Fruit fly (Drosophila melanogaster) whole organism, embryonic: Measurements from ENCODE around the gene Cyp4ac2.

Experiments used
- Asciz ChIP-seq: fragments of 200-800 bp; sonication (Bioruptor generic); optimal IDR thresholded peaks from 2 replicates; lab custom pipeline; 2017; ENCODE audit warnings: missing biosample characterization, mild to moderate bottlenecking, missing genetic modification characterization, missing genetic modification reagents
- Atf6 ChIP-seq: fragments of 200-800 bp; sonication (Bioruptor generic); IDR thresholded peaks from 2 replicates; pipeline ENCODE4 v1.3.6; 2022; ENCODE audit warnings: missing biosample characterization, missing genetic modification characterization
- CG10959 ChIP-seq: fragments of 200-800 bp; sonication (Bioruptor generic); IDR thresholded peaks from 2 replicates; pipeline ENCODE4 v1.3.6; 2022; ENCODE audit warnings: missing biosample characterization, missing genetic modification characterization
- CG11696 ChIP-seq: fragments of 200-800 bp; sonication (Bioruptor generic); IDR thresholded peaks from 2 replicates; pipeline ENCODE4 v1.3.6; 2022; ENCODE audit warnings: missing biosample characterization, missing genetic modification characterization
- CG14667 ChIP-seq: fragments of 200-800 bp; sonication (Bioruptor generic); IDR thresholded peaks from 2 replicates; pipeline ENCODE4 v1.3.6; 2022; ENCODE audit warnings: missing biosample characterization, missing genetic modification characterization
- CG14710 ChIP-seq: fragments of 200-800 bp; sonication (Bioruptor generic); optimal IDR thresholded peaks from 3 replicates; lab custom pipeline; 2019; ENCODE audit warnings: missing biosample characterization, mild to moderate bottlenecking, missing genetic modification characterization, moderate library complexity
- CG15269 ChIP-seq: fragments of 200-800 bp; sonication (Bioruptor generic); optimal IDR thresholded peaks from 2 replicates; lab custom pipeline; 2018; ENCODE audit warnings: missing biosample characterization, mild to moderate bottlenecking, missing genetic modification characterization, moderate library complexity
- CG15514 ChIP-seq: fragments of 200-800 bp; sonication (Bioruptor generic); optimal IDR thresholded peaks from 3 replicates; lab custom pipeline; 2017; ENCODE audit warnings: missing biosample characterization, missing genetic modification characterization, mild to moderate bottlenecking, moderate library complexity, missing genetic modification reagents
- CG16813 ChIP-seq: fragments of 200-800 bp; sonication (Bioruptor generic); IDR thresholded peaks from 3 replicates; pipeline ENCODE4 v1.3.6; 2022; ENCODE audit warnings: missing biosample characterization, missing genetic modification characterization; ENCODE audit not compliant: partially characterized antibody
- CG17829 ChIP-seq: fragments of 200-800 bp; optimal IDR thresholded peaks from 2 replicates; lab custom pipeline; 2019; ENCODE audit warnings: missing biosample characterization, mild to moderate bottlenecking, missing genetic modification characterization, moderate library complexity
- CG2199 ChIP-seq: fragments of 200-800 bp; sonication (Bioruptor generic); IDR thresholded peaks from 3 replicates; pipeline ENCODE4 v1.3.6; 2022; ENCODE audit warnings: missing biosample characterization, missing genetic modification characterization
- CG2875 ChIP-seq: fragments of 200-800 bp; sonication (Bioruptor generic); optimal IDR thresholded peaks from 2 replicates; lab custom pipeline; 2017; ENCODE audit warnings: missing biosample characterization, mild to moderate bottlenecking, missing genetic modification characterization, missing genetic modification reagents
- CG31224 ChIP-seq: fragments of 200-800 bp; sonication (Bioruptor generic); IDR thresholded peaks from 2 replicates; pipeline ENCODE4 v1.3.6; 2022; ENCODE audit warnings: missing biosample characterization, missing genetic modification characterization
- CG31365 ChIP-seq: fragments of 200-800 bp; sonication (Bioruptor generic); optimal IDR thresholded peaks from 2 replicates; lab custom pipeline; 2018; ENCODE audit warnings: missing biosample characterization, mild to moderate bottlenecking, missing genetic modification characterization
- CG31441 ChIP-seq: fragments of 200-800 bp; sonication (Bioruptor generic); IDR thresholded peaks from 2 replicates; pipeline ENCODE4 v1.3.6; 2022; ENCODE audit warnings: missing biosample characterization, missing genetic modification characterization
- CG3407 ChIP-seq: fragments of 200-800 bp; sonication (Bioruptor generic); optimal IDR thresholded peaks from 2 replicates; lab custom pipeline; 2018; ENCODE audit warnings: missing biosample characterization, mild to moderate bottlenecking, missing genetic modification characterization
- CG4707 ChIP-seq: fragments of 200-800 bp; sonication (Bioruptor generic); optimal IDR thresholded peaks from 2 replicates; lab custom pipeline; 2018; ENCODE audit warnings: missing biosample characterization, mild to moderate bottlenecking, missing genetic modification characterization, moderate library complexity
- CG4730 ChIP-seq: fragments of 200-800 bp; sonication (Bioruptor generic); IDR thresholded peaks from 2 replicates; pipeline ENCODE4 v1.3.6; 2022; ENCODE audit warnings: missing biosample characterization, missing genetic modification characterization
- CG4820 ChIP-seq: fragments of 200-800 bp; sonication (Bioruptor generic); optimal IDR thresholded peaks from 3 replicates; lab custom pipeline; 2016; ENCODE audit warnings: missing biosample characterization, missing genetic modification characterization
- CG5245 ChIP-seq: fragments of 200-800 bp; sonication (Bioruptor generic); optimal IDR thresholded peaks from 3 replicates; lab custom pipeline; 2016; ENCODE audit warnings: missing biosample characterization, missing genetic modification characterization
- CG8281 ChIP-seq: fragments of 200-800 bp; sonication (Bioruptor generic); optimal IDR thresholded peaks from 2 replicates; lab custom pipeline; 2018; ENCODE audit warnings: missing biosample characterization, mild to moderate bottlenecking, missing genetic modification characterization, moderate library complexity
- CG8478 ChIP-seq: fragments of >200 bp; optimal IDR thresholded peaks from 2 replicates; lab custom pipeline; 2018
- Dip2 ChIP-seq: fragments of 200-800 bp; sonication (Bioruptor generic); IDR thresholded peaks from 2 replicates; pipeline ENCODE4 v1.3.6; 2022; ENCODE audit warnings: missing biosample characterization, missing genetic modification characterization
- E2f1 ChIP-seq: fragments of 200-800 bp; sonication (Bioruptor generic); IDR thresholded peaks from 2 replicates; pipeline ENCODE4 v1.3.6; 2022; ENCODE audit warnings: missing biosample characterization, missing genetic modification characterization
- Fer3 ChIP-seq: fragments of 200-800 bp; sonication (Bioruptor generic); optimal IDR thresholded peaks from 2 replicates; lab custom pipeline; 2018; ENCODE audit warnings: missing biosample characterization, mild to moderate bottlenecking, missing genetic modification characterization, moderate library complexity
- HLH3B ChIP-seq: fragments of 200-800 bp; sonication (Bioruptor generic); IDR thresholded peaks from 2 replicates; pipeline ENCODE4 v1.3.6; 2022; ENCODE audit warnings: missing biosample characterization, missing genetic modification characterization
- Hr39 ChIP-seq: fragments of >200 bp; optimal IDR thresholded peaks from 2 replicates; lab custom pipeline; 2017
- Hr51 ChIP-seq, 2 experiments: fragments of 200-800 bp; sonication (Bioruptor generic); optimal IDR thresholded peaks; 2 replicates in 1 of 2; 3 replicates in 1 of 2; lab custom pipeline; 2016 to 2018; ENCODE audit warnings: missing biosample characterization in 2 of 2, missing genetic modification characterization in 2 of 2, mild to moderate bottlenecking in 1 of 2, moderate library complexity in 1 of 2
- NK7.1 ChIP-seq: fragments of 200-800 bp; sonication (Bioruptor generic); optimal IDR thresholded peaks from 3 replicates; lab custom pipeline; 2016; ENCODE audit warnings: missing biosample characterization, missing genetic modification characterization
- Neu2 ChIP-seq: fragments of 200-800 bp; sonication (Bioruptor generic); optimal IDR thresholded peaks from 3 replicates; lab custom pipeline; 2016; ENCODE audit warnings: missing biosample characterization, missing genetic modification characterization, borderline replicate concordance
- ato ChIP-seq: fragments of 200-800 bp; sonication (Bioruptor generic); IDR thresholded peaks from 2 replicates; pipeline ENCODE4 v1.3.6; 2022; ENCODE audit warnings: missing biosample characterization, missing genetic modification characterization; ENCODE audit not compliant: partially characterized antibody
- cad ChIP-seq: fragments of >200 bp; optimal IDR thresholded peaks from 2 replicates; lab custom pipeline; 2017; ENCODE audit warnings: missing biosample characterization, missing genetic modification characterization
- crol ChIP-seq: fragments of 200-800 bp; sonication (Bioruptor generic); IDR thresholded peaks from 2 replicates; pipeline ENCODE4 v1.3.6; 2022; ENCODE audit warnings: missing biosample characterization, missing genetic modification characterization
- dpn ChIP-seq, 2 experiments: fragments of 200-800 bp; sonication (Bioruptor generic); optimal IDR thresholded peaks; 3 replicates each; lab custom pipeline; 2016; ENCODE audit warnings: missing biosample characterization in 2 of 2, missing genetic modification characterization in 2 of 2
- exex ChIP-seq: fragments of 200-800 bp; sonication (Bioruptor generic); optimal IDR thresholded peaks from 4 replicates; lab custom pipeline; 2018; ENCODE audit warnings: missing biosample characterization, mild to moderate bottlenecking, missing genetic modification characterization, moderate library complexity
- h ChIP-seq: fragments of >200 bp; optimal IDR thresholded peaks from 2 replicates; lab custom pipeline; 2017
- hbn ChIP-seq: fragments of 200-800 bp; sonication (Bioruptor generic); IDR thresholded peaks from 2 replicates; pipeline ENCODE4 v1.3.6; 2022; ENCODE audit warnings: missing biosample characterization, missing genetic modification characterization; ENCODE audit not compliant: partially characterized antibody
- ind ChIP-seq: fragments of 200-800 bp; sonication (Bioruptor generic); optimal IDR thresholded peaks from 3 replicates; lab custom pipeline; 2016; ENCODE audit warnings: missing biosample characterization, missing genetic modification characterization
- lov ChIP-seq, 2 experiments: fragments of 200-800 bp in 1 of 2; fragments of >200 bp in 1 of 2; sonication (Bioruptor generic) in 1 of 2; IDR thresholded peaks in 1 of 2; optimal IDR thresholded peaks in 1 of 2; 2 replicates in 1 of 2; 3 replicates in 1 of 2; pipeline versions ENCODE4 v1.3.6 to Lab custom; 2017 to 2022; ENCODE audit warnings: missing biosample characterization in 1 of 2, missing genetic modification characterization in 1 of 2
- nmo ChIP-seq: fragments of 200-800 bp; sonication (Bioruptor generic); optimal IDR thresholded peaks from 2 replicates; lab custom pipeline; 2018; ENCODE audit warnings: missing biosample characterization, mild to moderate bottlenecking, missing genetic modification characterization, moderate library complexity
- pum ChIP-seq: fragments of 200-800 bp; sonication (Bioruptor generic); optimal IDR thresholded peaks from 2 replicates; lab custom pipeline; 2016; ENCODE audit warnings: missing biosample characterization, missing genetic modification characterization
- rib ChIP-seq: fragments of 200-800 bp; sonication (Bioruptor generic); IDR thresholded peaks from 2 replicates; pipeline ENCODE4 v1.3.6; 2022; ENCODE audit warnings: missing biosample characterization, missing genetic modification characterization
- sc ChIP-seq, 3 experiments: fragments of >200 bp in 2 of 3; fragments of 200-800 bp in 1 of 3; sonication (Bioruptor generic) in 1 of 3; optimal IDR thresholded peaks; 2 replicates in 2 of 3; 3 replicates in 1 of 3; lab custom pipeline; 2017; ENCODE audit warnings: mild to moderate bottlenecking in 1 of 3, missing biosample characterization in 1 of 3, missing genetic modification characterization in 1 of 3, missing genetic modification reagents in 1 of 3
- twi ChIP-seq: fragments of 200-800 bp; optimal IDR thresholded peaks from 2 replicates; lab custom pipeline; 2019; ENCODE audit warnings: missing biosample characterization, mild to moderate bottlenecking, missing genetic modification characterization, moderate library complexity
- unc-4 ChIP-seq: fragments of 200-800 bp; sonication (Bioruptor generic); IDR thresholded peaks from 2 replicates; pipeline ENCODE4 v1.3.6; 2022; ENCODE audit warnings: missing biosample characterization, missing genetic modification characterization; ENCODE audit not compliant: partially characterized antibody
- unpg ChIP-seq: fragments of 200-800 bp; sonication (Bioruptor generic); optimal IDR thresholded peaks from 3 replicates; lab custom pipeline; 2018; ENCODE audit warnings: missing biosample characterization, mild to moderate bottlenecking, missing genetic modification characterization, moderate library complexity
- zen ChIP-seq: fragments of 200-800 bp; sonication (Bioruptor generic); optimal IDR thresholded peaks from 3 replicates; lab custom pipeline; 2018; ENCODE audit warnings: missing biosample characterization, mild to moderate bottlenecking, missing genetic modification characterization, moderate library complexity
- zfh2 ChIP-seq: fragments of 200-800 bp; sonication (Bioruptor generic); optimal IDR thresholded peaks from 2 replicates; lab custom pipeline; 2016; ENCODE audit warnings: missing biosample characterization, missing genetic modification characterization

Gene Cyp4ac2

DNA sequence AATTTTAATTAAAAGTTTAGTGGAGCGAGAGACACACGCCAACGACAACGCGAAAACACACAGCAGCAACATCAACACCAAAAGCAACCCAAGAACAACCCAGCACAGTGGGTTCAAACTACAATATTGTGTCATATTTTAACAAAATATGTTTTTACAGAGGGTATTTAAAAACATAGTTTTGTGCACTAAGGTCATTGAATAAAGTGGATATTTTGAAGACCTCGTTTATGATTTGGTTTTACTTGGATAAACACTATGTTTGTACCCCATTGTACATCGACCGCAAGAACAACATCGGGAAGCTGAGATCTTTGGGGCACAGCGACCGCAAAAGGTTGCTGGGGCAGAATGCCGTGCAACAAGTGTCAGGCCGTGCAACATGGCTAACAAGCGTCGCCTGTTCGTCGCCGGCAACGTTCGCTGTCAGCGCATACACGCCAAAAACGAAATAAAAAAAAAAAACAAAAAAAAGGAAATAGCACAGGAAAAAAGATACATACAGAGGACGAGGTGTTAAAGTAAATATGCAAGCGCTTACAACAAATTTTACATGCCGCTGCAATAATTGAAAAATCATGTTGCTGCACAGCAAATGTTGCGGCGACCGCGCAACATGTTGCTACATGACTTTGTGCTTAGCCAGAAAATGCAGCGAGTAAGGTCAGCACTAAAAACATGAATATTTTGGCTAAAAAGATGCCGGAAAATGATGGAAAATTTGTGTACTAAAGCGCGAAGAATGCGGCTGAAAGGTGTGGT is 4.8 kb upstream of the Cyp4ac2 start (continued):
- TF ChIP-seq Hr39 (no peak), CG16813 (GFP tag; lab: Robert Waterston, UW) (no peak), CG2199 (0 out of 3 replicates have a peak, but pooled peaks have one; percentile 23), CG11696 (0 out of 2 replicates have a peak, but pooled peaks have one; percentile 41), CG14710 (peak; percentile 49), lov (optimal IDR thresholded peaks at IDR 0.05; lab: Kevin White, UChicago) (no peak), lov (GFP tag; IDR thresholded peaks at IDR 0.05; lab: Robert Waterston, UW) (no peak), CG4707 (GFP tag; lab: Kevin White, UChicago) (peak; percentile 39), CG15514 (GFP tag; lab: Kevin White, UChicago) (no peak), NK7.1 (GFP tag; lab: Kevin White, UChicago) (no peak), CG14667 (GFP tag; lab: Robert Waterston, UW) (0 out of 2 replicates have a peak, but pooled peaks have one; percentile 25), E2f1 (GFP tag; lab: Robert Waterston, UW) (0 out of 2 replicates have a peak, but pooled peaks have one; percentile 29), sc (optimal IDR thresholded peaks at IDR 0.05; lab: Kevin White, UChicago) (no peak), sc (GFP tag; optimal IDR thresholded peaks at IDR 0.05; lab: Kevin White, UChicago) (no peak), CG31365 (no peak), crol (no peak), dpn (GFP tag; optimal IDR thresholded peaks at IDR 0.05; lab: Kevin White, UChicago) (peak in 1 of 2 experiments; percentile 20), CG2875 (GFP tag; lab: Kevin White, UChicago) (peak; percentile 30), CG8281 (tag; lab: Kevin White, UChicago) (no peak), CG31224 (no peak), CG3407 (no peak), zfh2 (GFP tag; lab: Kevin White, UChicago) (no peak), exex (tag; lab: Kevin White, UChicago) (no peak), CG4820 (GFP tag; lab: Kevin White, UChicago) (peak; percentile 34), HLH3B (GFP tag; lab: Robert Waterston, UW) (no peak), CG10959 (GFP tag; lab: Robert Waterston, UW) (peak; percentile 47; the same call in 1 of the 2 replicates), CG8478 (lab: Kevin White, UChicago) (no peak), CG4730 (GFP tag; lab: Robert Waterston, UW) (no peak), h (lab: Kevin White, UChicago) (no peak), Hr51 (GFP tag; optimal IDR thresholded peaks at IDR 0.05; lab: Kevin White, UChicago) (no peak), unc-4 (no peak), ind (GFP tag; lab: Kevin White, UChicago) (peak; percentile 12), Dip2 (GFP tag; lab: Robert Waterston, UW) (no peak), Asciz (GFP tag; lab: Kevin White, UChicago) (no peak), rib (GFP tag; lab: Robert Waterston, UW) (no peak), Fer3 (tag; lab: Kevin White, UChicago) (peak; percentile 13), zen (tag; lab: Kevin White, UChicago) (no peak), nmo (GFP tag; lab: Kevin White, UChicago) (peak; percentile 30), unpg (GFP tag; lab: Kevin White, UChicago) (peak; percentile 63), twi (tag; lab: Kevin White, UChicago) (no peak), cad (GFP tag; lab: Kevin White, UChicago) (no peak), pum (GFP tag; lab: Kevin White, UChicago) (no peak), CG15269 (tag; lab: Kevin White, UChicago) (peak; percentile 2), CG31441 (peak; percentile 49; the same call in 1 of the 2 replicates), hbn (GFP tag; lab: Robert Waterston, UW) (no peak), CG5245 (GFP tag; lab: Kevin White, UChicago) (no peak), CG17829 (tag; lab: Kevin White, UChicago) (peak; percentile 30), ato (GFP tag; lab: Robert Waterston, UW) (no peak), Neu2 (GFP tag; lab: Kevin White, UChicago) (no peak), Atf6 (GFP tag; lab: Robert Waterston, UW) (no peak)
